Fruit fly (Drosophila melanogaster): ENCODE results near the gene Kr-h2.

DNA sequence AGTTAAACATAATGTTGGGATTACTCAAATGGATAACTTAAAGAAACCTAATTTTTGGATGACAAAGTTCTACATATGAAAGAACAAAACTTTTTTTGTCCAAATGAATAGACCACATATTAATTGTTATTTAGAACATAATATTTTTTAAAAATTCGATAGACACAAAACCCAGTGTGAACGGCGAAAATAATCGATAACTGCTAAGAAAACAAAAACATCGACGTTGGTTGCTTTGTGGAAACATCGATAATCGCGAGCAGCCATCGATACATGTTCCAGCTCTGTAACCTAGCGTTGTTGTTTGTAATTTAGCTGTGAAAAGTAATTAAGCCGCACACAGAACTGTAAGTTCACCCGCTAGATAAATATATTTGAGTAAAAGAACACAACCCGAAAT, 20.2 kb upstream of the Kr-h2 start, which contains the start of gene CG9135:
- TF ChIP-seq insv (optimal IDR thresholded peaks at IDR 0.05): no peak
- TF ChIP-seq psq (optimal IDR thresholded peaks at IDR 0.05): no peak
- TF ChIP-seq Myc (optimal IDR thresholded peaks at IDR 0.05): no peak
- no peak for TF ChIP-seq h (optimal IDR thresholded peaks at IDR 0.05)
- no peak for TF ChIP-seq ttk (optimal IDR thresholded peaks at IDR 0.05)
- no peak for TF ChIP-seq Sin3A (optimal IDR thresholded peaks at IDR 0.05)

All from Kc167 (cell line).